Worm (Caenorhabditis elegans): ENCODE results near the gene C30A5.16.

DNA sequence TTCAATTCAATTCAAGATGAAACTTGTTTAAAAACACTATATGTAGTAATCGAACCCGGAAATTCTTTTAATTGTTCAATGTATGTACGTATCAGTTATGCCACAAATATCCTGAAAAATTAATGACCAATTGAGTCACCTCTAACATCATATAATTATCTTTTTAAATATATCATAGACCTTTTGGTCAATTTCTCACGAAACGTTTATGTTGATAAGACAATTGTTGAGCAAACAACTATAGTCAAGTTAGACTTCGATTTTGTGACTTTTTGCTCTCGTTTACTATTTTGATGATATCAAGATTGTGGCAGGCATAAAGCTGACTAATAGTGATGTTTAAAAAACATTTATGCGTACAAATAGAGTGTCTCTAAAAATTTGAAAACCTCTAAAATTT lies 22.2 kb downstream of the C30A5.16 start:
- TF ChIP-seq unc-62 (GFP tag; optimal IDR thresholded peaks at IDR 0.05 in 1 of 2) (no peak), unc-62 (tag; optimal IDR thresholded peaks at IDR 0.05) (no peak), mdl-1 (tag; optimal IDR thresholded peaks at IDR 0.05) (no peak), mep-1 (tag; optimal IDR thresholded peaks at IDR 0.05) (no peak), fos-1 (tag; optimal IDR thresholded peaks at IDR 0.05) (no peak), pha-4 (GFP tag; IDR thresholded peaks at IDR 0.05) (no peak), pha-4 (tag; optimal IDR thresholded peaks at IDR 0.05) (no peak), nhr-76 (tag; optimal IDR thresholded peaks at IDR 0.05) (no peak)
